Fruit fly (Drosophila melanogaster) whole organism, embryonic: ENCODE results near the gene CG34269.

Experiments
- Adf1 ChIP-seq: fragments of 200-800 bp; sonication (Bioruptor generic); IDR thresholded peaks from 2 replicates; pipeline ENCODE4 v1.3.6; 2022; ENCODE audit warnings: missing biosample characterization, missing genetic modification characterization
- CG10543 ChIP-seq: fragments of 200-800 bp; sonication (Bioruptor generic); optimal IDR thresholded peaks from 3 replicates; lab custom pipeline; 2017; ENCODE audit warnings: missing biosample characterization, mild to moderate bottlenecking, missing genetic modification characterization, moderate library complexity
- CG10565 ChIP-seq: fragments of 200-800 bp; sonication (Bioruptor generic); optimal IDR thresholded peaks from 3 replicates; lab custom pipeline; 2016; ENCODE audit warnings: missing biosample characterization, mild to moderate bottlenecking, missing genetic modification characterization
- CG12299 ChIP-seq: fragments of 200-800 bp; sonication (Bioruptor generic); optimal IDR thresholded peaks from 2 replicates; lab custom pipeline; 2018; ENCODE audit warnings: missing biosample characterization, mild to moderate bottlenecking, missing genetic modification characterization
- CG14441 ChIP-seq: fragments of 200-800 bp; sonication (Bioruptor generic); IDR thresholded peaks from 2 replicates; pipeline ENCODE4 v1.3.6; 2022; ENCODE audit warnings: missing biosample characterization, missing genetic modification characterization
- CG14965 ChIP-seq: fragments of 200-800 bp; sonication (Bioruptor generic); optimal IDR thresholded peaks from 2 replicates; lab custom pipeline; 2016; ENCODE audit warnings: missing biosample characterization, missing genetic modification characterization, borderline replicate concordance
- CG17612 ChIP-seq: fragments of 200-800 bp; sonication (Bioruptor generic); IDR thresholded peaks from 2 replicates; pipeline ENCODE4 v1.3.6; 2022; ENCODE audit warnings: missing biosample characterization, missing genetic modification characterization
- CG2120 ChIP-seq: fragments of 200-800 bp; sonication (Bioruptor generic); optimal IDR thresholded peaks from 3 replicates; lab custom pipeline; 2016; ENCODE audit warnings: missing biosample characterization, missing genetic modification characterization
- CG2202 ChIP-seq: fragments of 200-800 bp; sonication (Bioruptor generic); optimal IDR thresholded peaks from 2 replicates; lab custom pipeline; 2018; ENCODE audit warnings: missing biosample characterization, mild to moderate bottlenecking, missing genetic modification characterization
- CG2875 ChIP-seq: fragments of 200-800 bp; sonication (Bioruptor generic); optimal IDR thresholded peaks from 2 replicates; lab custom pipeline; 2017; ENCODE audit warnings: missing biosample characterization, mild to moderate bottlenecking, missing genetic modification characterization, missing genetic modification reagents
- CG30020 ChIP-seq: fragments of 200-800 bp; optimal IDR thresholded peaks from 2 replicates; lab custom pipeline; 2019; ENCODE audit warnings: missing biosample characterization, mild to moderate bottlenecking, missing genetic modification characterization, moderate library complexity
- CG32772 ChIP-seq: fragments of 200-800 bp; sonication (Bioruptor generic); IDR thresholded peaks from 2 replicates; pipeline ENCODE4 v1.3.6; 2022; ENCODE audit warnings: missing biosample characterization, missing genetic modification characterization
- CG3838 ChIP-seq: fragments of 200-800 bp; sonication (Bioruptor generic); optimal IDR thresholded peaks from 3 replicates; lab custom pipeline; 2016; ENCODE audit warnings: missing biosample characterization, missing genetic modification characterization
- CG3847 ChIP-seq: fragments of 200-800 bp; sonication (Bioruptor generic); IDR thresholded peaks from 2 replicates; pipeline ENCODE4 v1.3.6; 2022; ENCODE audit warnings: missing biosample characterization, missing genetic modification characterization
- CG6654 ChIP-seq: fragments of 200-800 bp; sonication (Bioruptor generic); optimal IDR thresholded peaks from 2 replicates; lab custom pipeline; 2017; ENCODE audit warnings: missing biosample characterization, mild to moderate bottlenecking, missing genetic modification characterization
- CG9727 ChIP-seq: fragments of 200-800 bp; sonication (Bioruptor generic); optimal IDR thresholded peaks from 3 replicates; lab custom pipeline; 2017; ENCODE audit warnings: missing biosample characterization, mild to moderate bottlenecking, missing genetic modification characterization
- CoRest ChIP-seq: fragments of 200-800 bp; sonication (Bioruptor generic); optimal IDR thresholded peaks from 3 replicates; lab custom pipeline; 2018; ENCODE audit warnings: missing biosample characterization, mild to moderate bottlenecking, missing genetic modification characterization, moderate library complexity
- D ChIP-seq, 2 experiments: fragments of 200-800 bp in 1 of 2; fragments of >200 bp in 1 of 2; sonication (Bioruptor generic) in 1 of 2; optimal IDR thresholded peaks; 2 replicates in 1 of 2; 3 replicates in 1 of 2; lab custom pipeline; 2017; ENCODE audit warnings: mild to moderate bottlenecking in 1 of 2, missing biosample characterization in 1 of 2, missing genetic modification characterization in 1 of 2, missing genetic modification reagents in 1 of 2
- Dip2 ChIP-seq: fragments of 200-800 bp; sonication (Bioruptor generic); IDR thresholded peaks from 2 replicates; pipeline ENCODE4 v1.3.6; 2022; ENCODE audit warnings: missing biosample characterization, missing genetic modification characterization
- Gug ChIP-seq: fragments of 200-800 bp; sonication (Bioruptor generic); IDR thresholded peaks from 4 replicates; pipeline ENCODE4 v1.3.6; 2022; ENCODE audit warnings: missing biosample characterization, missing genetic modification characterization
- HHEX ChIP-seq: fragments of 200-800 bp; sonication (Bioruptor generic); optimal IDR thresholded peaks from 3 replicates; lab custom pipeline; 2017; ENCODE audit warnings: missing biosample characterization, mild to moderate bottlenecking, missing genetic modification characterization, missing genetic modification reagents
- HLH3B ChIP-seq: fragments of 200-800 bp; sonication (Bioruptor generic); IDR thresholded peaks from 2 replicates; pipeline ENCODE4 v1.3.6; 2022; ENCODE audit warnings: missing biosample characterization, missing genetic modification characterization
- Oli ChIP-seq: fragments of 200-800 bp; sonication (Bioruptor generic); optimal IDR thresholded peaks from 2 replicates; lab custom pipeline; 2018; ENCODE audit warnings: missing biosample characterization, mild to moderate bottlenecking, missing genetic modification characterization, moderate library complexity
- Opbp ChIP-seq: fragments of 200-800 bp; sonication (Bioruptor generic); IDR thresholded peaks from 3 replicates; pipeline ENCODE4 v1.3.6; 2022; ENCODE audit warnings: missing biosample characterization, missing genetic modification characterization; ENCODE audit not compliant: partially characterized antibody
- Rfx ChIP-seq: fragments of 200-800 bp; sonication (Bioruptor generic); IDR thresholded peaks from 2 replicates; pipeline ENCODE4 v1.3.6; 2022; ENCODE audit warnings: missing biosample characterization, missing genetic modification characterization
- ab ChIP-seq: fragments of 200-800 bp; sonication (Bioruptor generic); optimal IDR thresholded peaks from 2 replicates; lab custom pipeline; 2016; ENCODE audit warnings: missing biosample characterization, missing genetic modification characterization
- bab2 ChIP-seq: fragments of 200-800 bp; sonication (Bioruptor generic); optimal IDR thresholded peaks from 2 replicates; lab custom pipeline; 2016; ENCODE audit warnings: missing biosample characterization, missing genetic modification characterization
- bowl ChIP-seq: fragments of 200-800 bp; sonication (Bioruptor generic); IDR thresholded peaks from 2 replicates; pipeline ENCODE4 v1.3.6; 2022; ENCODE audit warnings: missing biosample characterization, missing genetic modification characterization
- btn ChIP-seq: fragments of 200-800 bp; sonication (Bioruptor generic); optimal IDR thresholded peaks from 2 replicates; lab custom pipeline; 2016; ENCODE audit warnings: missing biosample characterization, missing genetic modification characterization
- cas ChIP-seq: fragments of 200-800 bp; sonication (Bioruptor generic); IDR thresholded peaks from 2 replicates; pipeline ENCODE4 v1.3.6; 2022; ENCODE audit warnings: missing biosample characterization, missing genetic modification characterization
- ci ChIP-seq: fragments of 200-800 bp; sonication (Bioruptor generic); IDR thresholded peaks from 3 replicates; pipeline ENCODE4 v1.3.6; 2022; ENCODE audit warnings: missing biosample characterization, missing genetic modification characterization
- croc ChIP-seq: fragments of 200-800 bp; sonication (Bioruptor generic); conservative IDR thresholded peaks from 3 replicates; pipeline ENCODE4 v1.3.6; 2022; ENCODE audit warnings: missing biosample characterization, missing genetic modification characterization
- cwo ChIP-seq: fragments of 200-800 bp; sonication (Bioruptor generic); optimal IDR thresholded peaks from 3 replicates; lab custom pipeline; 2017; ENCODE audit warnings: missing biosample characterization, missing genetic modification characterization, mild to moderate bottlenecking, moderate library complexity, missing genetic modification reagents
- da ChIP-seq: fragments of 200-800 bp; sonication (Bioruptor generic); optimal IDR thresholded peaks from 2 replicates; lab custom pipeline; 2016; ENCODE audit warnings: missing biosample characterization, missing genetic modification characterization
- dimm ChIP-seq: fragments of 200-800 bp; sonication (Bioruptor generic); IDR thresholded peaks from 2 replicates; pipeline ENCODE4 v1.3.6; 2022; ENCODE audit warnings: missing biosample characterization, missing genetic modification characterization
- dysf ChIP-seq: fragments of 200-800 bp; sonication (Bioruptor generic); IDR thresholded peaks from 3 replicates; pipeline ENCODE4 v1.3.6; 2022; ENCODE audit warnings: missing biosample characterization, missing genetic modification characterization
- eve ChIP-seq, 2 experiments: fragments of >200 bp; optimal IDR thresholded peaks; 2 replicates each; lab custom pipeline; 2017; ENCODE audit warnings: missing biosample characterization in 2 of 2, missing genetic modification characterization in 2 of 2
- fu2 ChIP-seq: fragments of 200-800 bp; sonication (Bioruptor generic); optimal IDR thresholded peaks from 2 replicates; lab custom pipeline; 2016; ENCODE audit warnings: missing biosample characterization, missing genetic modification characterization
- gro ChIP-seq: fragments of 200-800 bp; sonication (Bioruptor generic); optimal IDR thresholded peaks from 2 replicates; lab custom pipeline; 2016; ENCODE audit warnings: missing biosample characterization, missing genetic modification characterization
- ham ChIP-seq: fragments of 200-800 bp; sonication (Bioruptor generic); IDR thresholded peaks from 2 replicates; pipeline ENCODE4 v1.3.6; 2022; ENCODE audit warnings: missing biosample characterization, missing genetic modification characterization
- hbn ChIP-seq: fragments of 200-800 bp; sonication (Bioruptor generic); IDR thresholded peaks from 2 replicates; pipeline ENCODE4 v1.3.6; 2022; ENCODE audit warnings: missing biosample characterization, missing genetic modification characterization; ENCODE audit not compliant: partially characterized antibody
- lola ChIP-seq, 3 experiments: fragments of >200 bp in 2 of 3; fragments of 200-800 bp in 1 of 3; sonication (Bioruptor generic) in 1 of 3; optimal IDR thresholded peaks; 2 replicates each; lab custom pipeline; 2017 to 2019; ENCODE audit warnings: missing biosample characterization in 3 of 3, missing genetic modification characterization in 3 of 3, mild to moderate bottlenecking in 1 of 3, moderate library complexity in 1 of 3
- odd ChIP-seq: fragments of 200-800 bp; sonication (Bioruptor generic); optimal IDR thresholded peaks from 2 replicates; lab custom pipeline; 2017; ENCODE audit warnings: missing biosample characterization, mild to moderate bottlenecking, missing genetic modification characterization
- pum ChIP-seq: fragments of 200-800 bp; sonication (Bioruptor generic); optimal IDR thresholded peaks from 2 replicates; lab custom pipeline; 2016; ENCODE audit warnings: missing biosample characterization, missing genetic modification characterization
- run ChIP-seq: fragments of 200-800 bp; sonication (Bioruptor generic); optimal IDR thresholded peaks from 3 replicates; lab custom pipeline; 2018; ENCODE audit warnings: missing biosample characterization, mild to moderate bottlenecking, missing genetic modification characterization
- sd ChIP-seq: fragments of 200-800 bp; sonication (Bioruptor generic); optimal IDR thresholded peaks from 3 replicates; lab custom pipeline; 2018; ENCODE audit warnings: missing biosample characterization, mild to moderate bottlenecking, missing genetic modification characterization, moderate library complexity
- sr ChIP-seq: fragments of 200-800 bp; sonication (Bioruptor generic); IDR thresholded peaks from 3 replicates; pipeline ENCODE4 v1.3.6; 2022; ENCODE audit warnings: missing biosample characterization, missing genetic modification characterization
- stc ChIP-seq: fragments of 200-800 bp; sonication (Bioruptor generic); IDR thresholded peaks from 2 replicates; pipeline ENCODE4 v1.3.6; 2022; ENCODE audit warnings: missing biosample characterization, missing genetic modification characterization
- usp ChIP-seq: fragments of >200 bp; optimal IDR thresholded peaks from 2 replicates; lab custom pipeline; 2017; ENCODE audit warnings: missing biosample characterization, missing genetic modification characterization

The CG34269 gene

dm6 chr3L:489922-490807, 38.0 kb upstream of the CG34269 start (continued):
- no peak for TF ChIP-seq odd (GFP tag; lab: Kevin White, UChicago)
- no peak for TF ChIP-seq ham (GFP tag; lab: Robert Waterston, UW)
- TF ChIP-seq Rfx (GFP tag; lab: Robert Waterston, UW): peak; percentile 16; the same call in 1 of the 2 replicates
- no peak for TF ChIP-seq CG14965 (GFP tag; lab: Kevin White, UChicago)
- peak; percentile 53; the same call in 1 of the 2 replicates for TF ChIP-seq bowl (GFP tag; lab: Robert Waterston, UW)
- no peak for TF ChIP-seq CG3838
- TF ChIP-seq ab (GFP tag; lab: Kevin White, UChicago): no peak
- no peak for TF ChIP-seq HLH3B (GFP tag; lab: Robert Waterston, UW)
- no peak for TF ChIP-seq CG10565 (GFP tag; lab: Kevin White, UChicago)
- no peak for TF ChIP-seq sr
- TF ChIP-seq gro (GFP tag; lab: Kevin White, UChicago): peak; percentile 8
- TF ChIP-seq CG2875 (GFP tag; lab: Kevin White, UChicago): peak; percentile 11
- TF ChIP-seq hbn: no peak
- no peak for TF ChIP-seq CG12299
- no peak for TF ChIP-seq CG2202 (tag; lab: Kevin White, UChicago)
- no peak for TF ChIP-seq D (optimal IDR thresholded peaks at IDR 0.05; lab: Kevin White, UChicago)
- no peak for TF ChIP-seq D (GFP tag; optimal IDR thresholded peaks at IDR 0.05; lab: Kevin White, UChicago)
- no peak for TF ChIP-seq usp (GFP tag; lab: Kevin White, UChicago)
- TF ChIP-seq CG30020 (tag; lab: Kevin White, UChicago): no peak
- peak; percentile 1 for TF ChIP-seq sd (tag; lab: Kevin White, UChicago)
- no peak for TF ChIP-seq pum (GFP tag; lab: Kevin White, UChicago)
- no peak for TF ChIP-seq lola (GFP tag; optimal IDR thresholded peaks at IDR 0.05; lab: Kevin White, UChicago)
- TF ChIP-seq eve (GFP tag; optimal IDR thresholded peaks at IDR 0.05; lab: Kevin White, UChicago): peak in 1 of 2 experiments; percentile 82
- no peak for TF ChIP-seq HHEX (GFP tag; lab: Kevin White, UChicago)
- TF ChIP-seq dimm (GFP tag; lab: Robert Waterston, UW): no peak
- no peak for TF ChIP-seq fu2 (GFP tag; lab: Kevin White, UChicago)
- TF ChIP-seq Opbp: 0 out of 3 replicates have a peak, but pooled peaks have one; percentile 39
- no peak for TF ChIP-seq cwo (GFP tag; lab: Kevin White, UChicago)
- no peak for TF ChIP-seq CG10543
- no peak for TF ChIP-seq CG17612 (GFP tag; lab: Robert Waterston, UW)
- TF ChIP-seq stc (GFP tag; lab: Robert Waterston, UW): no peak
- no peak for TF ChIP-seq Gug (GFP tag; lab: Robert Waterston, UW)
- TF ChIP-seq CG9727 (GFP tag; lab: Kevin White, UChicago): no peak
- no peak for TF ChIP-seq CG3847 (GFP tag; lab: Robert Waterston, UW)
- no peak for TF ChIP-seq Adf1
- no peak for TF ChIP-seq da (GFP tag; lab: Kevin White, UChicago)
- peak; percentile 16; the same call in 1 of the 3 replicates for TF ChIP-seq ci (GFP tag; lab: Robert Waterston, UW)
- TF ChIP-seq CG32772 (GFP tag; lab: Robert Waterston, UW): no peak
- no peak for TF ChIP-seq CG2120
- TF ChIP-seq CG14441 (GFP tag; lab: Robert Waterston, UW): no peak
- TF ChIP-seq btn (GFP tag; lab: Kevin White, UChicago): no peak
- no peak for TF ChIP-seq Dip2 (GFP tag; lab: Robert Waterston, UW)
- no peak for TF ChIP-seq run (tag; lab: Kevin White, UChicago)
- no peak for TF ChIP-seq croc (GFP tag; lab: Robert Waterston, UW)
- no peak for TF ChIP-seq dysf
- no peak for TF ChIP-seq cas (GFP tag; lab: Robert Waterston, UW)
- TF ChIP-seq CoRest (tag; lab: Kevin White, UChicago): no peak
- TF ChIP-seq CG6654 (GFP tag; lab: Kevin White, UChicago): no peak
- no peak for TF ChIP-seq bab2
- TF ChIP-seq Oli: no peak
